Fruit fly (Drosophila melanogaster): ENCODE data around the gene Cph.

Gene Cph

DNA sequence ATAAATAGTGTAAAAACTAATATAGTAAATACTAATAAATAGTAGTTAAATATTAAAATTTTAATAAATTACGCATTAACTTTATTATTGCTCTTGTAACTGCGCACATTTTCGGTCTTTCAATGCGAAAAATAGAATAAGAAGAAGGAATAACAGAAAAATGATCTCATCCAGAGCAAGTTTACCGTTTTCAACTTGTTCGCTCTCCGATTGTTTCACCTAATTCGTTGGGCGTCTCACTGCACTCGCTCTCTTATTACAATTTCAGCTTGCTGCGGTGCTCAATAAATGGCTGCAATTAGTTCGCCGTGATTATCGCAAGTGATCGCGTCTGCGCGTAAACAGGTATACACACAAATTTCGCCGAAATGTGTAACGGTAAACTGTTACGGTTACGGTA, at the start of gene Cph:
Cph (plus strand) TSS at position 301 of the 400 bp plus-strand sequence.
- TF ChIP-seq dl (GFP tag; optimal IDR thresholded peaks at IDR 0.05; ENCODE audit: insufficient read depth in 1 of 2, partially characterized antibody in 2 of 2) = no peak
- TF ChIP-seq CG9705 (GFP tag; optimal IDR thresholded peaks at IDR 0.05) = no peak
- no peak for TF ChIP-seq rgr (GFP tag; optimal IDR thresholded peaks at IDR 0.05)
- no peak for TF ChIP-seq foxo (GFP tag; optimal IDR thresholded peaks at IDR 0.05)
- no peak for TF ChIP-seq tai (GFP tag; optimal IDR thresholded peaks at IDR 0.05)
- no peak for TF ChIP-seq CrebA (GFP tag; optimal IDR thresholded peaks at IDR 0.05; ENCODE audit: borderline replicate concordance)
- no peak for TF ChIP-seq Sp1 (GFP tag; optimal IDR thresholded peaks at IDR 0.05)
- TF ChIP-seq sv (GFP tag; optimal IDR thresholded peaks at IDR 0.05) = no peak
- TF ChIP-seq CG32264 (GFP tag; optimal IDR thresholded peaks at IDR 0.05) = no peak
- TF ChIP-seq psq (GFP tag; optimal IDR thresholded peaks at IDR 0.05) = no peak
- no peak for TF ChIP-seq brk (GFP tag; optimal IDR thresholded peaks at IDR 0.05)
- TF ChIP-seq Hr78 (GFP tag; optimal IDR thresholded peaks at IDR 0.05) = no peak
- no peak for TF ChIP-seq dsf (GFP tag; optimal IDR thresholded peaks at IDR 0.05; ENCODE audit: borderline replicate concordance)

DNA sequence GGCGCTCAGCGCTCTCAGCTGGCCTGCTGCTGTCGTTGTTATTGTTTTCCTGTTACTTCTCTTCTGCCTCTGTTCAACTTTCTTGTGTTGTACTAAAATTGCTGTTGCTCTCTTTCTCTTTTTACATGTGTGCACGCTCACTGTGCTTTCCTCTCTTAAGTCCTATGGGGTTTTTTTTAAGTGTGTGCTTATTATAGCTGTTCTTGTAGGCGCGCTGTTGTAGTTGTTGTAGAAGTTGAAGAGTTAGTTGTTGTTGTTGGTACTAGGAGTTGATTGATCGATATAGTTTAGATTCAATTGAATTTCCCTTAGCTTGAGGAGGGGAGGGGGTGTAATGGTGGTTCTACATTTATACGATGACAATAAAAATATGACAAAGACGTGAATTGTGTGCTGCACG, 45.6 kb upstream of the Cph start:
- TF ChIP-seq fru (GFP tag; optimal IDR thresholded peaks at IDR 0.05) = no peak
- no peak for TF ChIP-seq CG32264 (GFP tag; optimal IDR thresholded peaks at IDR 0.05)
- no peak for TF ChIP-seq N (GFP tag; optimal IDR thresholded peaks at IDR 0.05)
- no peak for TF ChIP-seq usp (GFP tag; optimal IDR thresholded peaks at IDR 0.05)
- TF ChIP-seq tai (GFP tag; optimal IDR thresholded peaks at IDR 0.05) = no peak
- no peak for TF ChIP-seq dsf (GFP tag; optimal IDR thresholded peaks at IDR 0.05; ENCODE audit: borderline replicate concordance)
- no peak for TF ChIP-seq pan (optimal IDR thresholded peaks at IDR 0.05)
- no peak for TF ChIP-seq ey (GFP tag; optimal IDR thresholded peaks at IDR 0.05)
- no peak for TF ChIP-seq dmrt93B (GFP tag; optimal IDR thresholded peaks at IDR 0.05)
- TF ChIP-seq OdsH (GFP tag; optimal IDR thresholded peaks at IDR 0.05) = no peak
- TF ChIP-seq CG9705 (GFP tag; optimal IDR thresholded peaks at IDR 0.05) = no peak
- no peak for TF ChIP-seq br (GFP tag; optimal IDR thresholded peaks at IDR 0.05)
- no peak for TF ChIP-seq jim (GFP tag; optimal IDR thresholded peaks at IDR 0.05)
- TF ChIP-seq woc (GFP tag; optimal IDR thresholded peaks at IDR 0.05) = no peak
- no peak for TF ChIP-seq psq (GFP tag; optimal IDR thresholded peaks at IDR 0.05)
- TF ChIP-seq Myc (optimal IDR thresholded peaks at IDR 0.05) = no peak
- no peak for TF ChIP-seq sv (GFP tag; optimal IDR thresholded peaks at IDR 0.05)

DNA sequence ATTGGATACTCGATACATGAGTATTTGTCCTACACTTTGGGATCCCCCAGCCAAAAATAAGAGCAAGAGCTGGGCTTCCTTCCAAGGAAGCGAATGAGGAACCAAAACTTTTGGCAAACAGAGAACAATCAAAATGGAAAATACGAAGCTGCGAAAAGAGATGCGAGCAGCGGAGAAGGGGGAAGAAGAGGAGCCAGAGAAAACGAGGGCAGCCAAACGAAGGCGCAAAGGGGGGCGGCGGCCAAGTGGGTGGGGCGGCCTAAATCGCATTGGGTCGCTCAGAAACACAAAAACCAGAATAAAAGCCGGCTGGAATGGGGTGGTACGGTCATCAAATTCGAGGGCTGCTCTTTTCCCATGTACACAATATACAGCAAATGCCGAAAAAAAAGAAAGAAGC, 43.4 kb upstream of the Cph start:
- no peak for TF ChIP-seq CG32264 (GFP tag; optimal IDR thresholded peaks at IDR 0.05)
- TF ChIP-seq GATAd (GFP tag; optimal IDR thresholded peaks at IDR 0.05) = no peak
- no peak for TF ChIP-seq N (GFP tag; optimal IDR thresholded peaks at IDR 0.05)
- no peak for TF ChIP-seq brk (GFP tag; optimal IDR thresholded peaks at IDR 0.05)
- no peak for TF ChIP-seq ey (GFP tag; optimal IDR thresholded peaks at IDR 0.05)
- TF ChIP-seq jim (GFP tag; optimal IDR thresholded peaks at IDR 0.05) = no peak
- TF ChIP-seq br (GFP tag; optimal IDR thresholded peaks at IDR 0.05) = no peak
- no peak for TF ChIP-seq HLH106 (tag; optimal IDR thresholded peaks at IDR 0.05)

DNA sequence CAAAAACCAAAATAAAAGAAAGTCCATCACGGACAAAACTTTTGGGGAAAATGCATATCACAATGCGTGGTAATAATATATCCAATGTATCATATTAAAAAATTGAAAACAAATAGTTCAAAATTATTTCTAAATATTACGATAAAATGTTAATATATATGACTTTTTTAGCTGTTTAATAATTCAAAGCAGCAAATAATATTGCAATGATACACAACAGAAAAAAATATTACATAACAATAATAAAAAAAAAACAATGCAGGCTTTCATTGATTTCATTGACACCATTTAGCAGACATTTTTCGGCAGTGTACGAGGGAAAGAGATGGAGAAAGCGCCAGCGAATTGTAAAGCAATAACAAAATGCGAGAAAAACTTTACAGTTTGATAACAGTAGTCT, 42.7 kb upstream of the Cph start:
- no peak for TF ChIP-seq Sp1 (GFP tag; optimal IDR thresholded peaks at IDR 0.05)
- TF ChIP-seq lola (GFP tag; optimal IDR thresholded peaks at IDR 0.05) = no peak
- TF ChIP-seq psq (GFP tag; optimal IDR thresholded peaks at IDR 0.05) = no peak
- no peak for TF ChIP-seq Mio (GFP tag; optimal IDR thresholded peaks at IDR 0.05)
- no peak for TF ChIP-seq fru (GFP tag; optimal IDR thresholded peaks at IDR 0.05)
- no peak for TF ChIP-seq brk (GFP tag; optimal IDR thresholded peaks at IDR 0.05)
- TF ChIP-seq ey (GFP tag; optimal IDR thresholded peaks at IDR 0.05) = no peak
- no peak for TF ChIP-seq h (GFP tag; optimal IDR thresholded peaks at IDR 0.05)
- TF ChIP-seq HLH106 (tag; optimal IDR thresholded peaks at IDR 0.05) = no peak
- TF ChIP-seq tai (GFP tag; optimal IDR thresholded peaks at IDR 0.05) = no peak
- TF ChIP-seq foxo (GFP tag; optimal IDR thresholded peaks at IDR 0.05) = no peak

DNA sequence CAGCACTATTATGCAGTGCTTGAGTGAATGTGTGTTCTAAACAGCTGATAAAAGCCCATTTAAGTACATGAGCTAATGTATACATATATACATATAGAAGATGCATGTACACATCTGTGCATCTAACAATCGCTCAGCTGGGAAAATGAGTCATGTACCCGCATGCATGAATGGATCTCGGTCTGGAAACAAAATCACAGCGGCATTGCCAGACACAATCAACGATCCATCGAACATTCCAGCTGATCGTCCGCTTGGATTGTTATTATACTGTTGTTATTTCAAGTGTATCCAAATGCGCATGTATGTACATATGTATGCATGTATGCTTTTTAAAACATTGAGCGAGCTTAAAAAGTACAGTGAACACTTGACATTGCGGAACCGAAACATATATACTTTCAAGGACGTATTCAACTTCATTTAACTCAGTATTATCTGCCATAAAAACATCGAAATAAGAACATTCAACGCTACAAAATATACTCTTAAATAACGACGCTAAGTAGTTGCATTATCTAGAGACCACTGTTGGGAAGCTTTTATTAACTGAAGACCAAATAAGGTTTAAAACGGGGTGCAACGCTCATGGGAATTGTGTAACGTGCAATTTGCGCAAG, 42.1 kb upstream of the Cph start:
- TF ChIP-seq ey (GFP tag; optimal IDR thresholded peaks at IDR 0.05) = peak; percentile 82
- TF ChIP-seq HLH106 (tag; optimal IDR thresholded peaks at IDR 0.05) = peak; percentile 90
- TF ChIP-seq Dif (GFP tag; optimal IDR thresholded peaks at IDR 0.05; ENCODE audit: partially characterized antibody) = no peak
- TF ChIP-seq tai (GFP tag; optimal IDR thresholded peaks at IDR 0.05) = peak; percentile 82
- TF ChIP-seq GATAd (GFP tag; optimal IDR thresholded peaks at IDR 0.05) = no peak
- TF ChIP-seq Jra (GFP tag; optimal IDR thresholded peaks at IDR 0.05) = peak; percentile 63
- no peak for TF ChIP-seq CrebA (GFP tag; optimal IDR thresholded peaks at IDR 0.05; ENCODE audit: borderline replicate concordance)
- TF ChIP-seq OdsH (GFP tag; optimal IDR thresholded peaks at IDR 0.05) = peak; percentile 81
- TF ChIP-seq N (GFP tag; optimal IDR thresholded peaks at IDR 0.05) = no peak
- TF ChIP-seq jim (GFP tag; optimal IDR thresholded peaks at IDR 0.05) = no peak
- TF ChIP-seq psq (GFP tag; optimal IDR thresholded peaks at IDR 0.05) = peak; percentile 67
- TF ChIP-seq Hnf4 (GFP tag; optimal IDR thresholded peaks at IDR 0.05) = peak; percentile 78
- TF ChIP-seq CG9705 (GFP tag; optimal IDR thresholded peaks at IDR 0.05) = peak; percentile 87
- peak; percentile 27 for TF ChIP-seq dsf (GFP tag; optimal IDR thresholded peaks at IDR 0.05; ENCODE audit: borderline replicate concordance)
- no peak for TF ChIP-seq Hr78 (GFP tag; optimal IDR thresholded peaks at IDR 0.05)
- peak; percentile 18 for TF ChIP-seq Hr83 (GFP tag; optimal IDR thresholded peaks at IDR 0.05; ENCODE audit: poor library complexity, severe bottlenecking)
- TF ChIP-seq Sp1 (GFP tag; optimal IDR thresholded peaks at IDR 0.05) = peak; percentile 89
- peak; percentile 84 for TF ChIP-seq fru (GFP tag; optimal IDR thresholded peaks at IDR 0.05)
- TF ChIP-seq foxo (GFP tag; optimal IDR thresholded peaks at IDR 0.05) = peak in 1 of 2 experiments; percentile 89
- TF ChIP-seq woc (GFP tag; optimal IDR thresholded peaks at IDR 0.05) = peak; percentile 68
- TF ChIP-seq usp (GFP tag; optimal IDR thresholded peaks at IDR 0.05) = no peak
- peak; percentile 86 for TF ChIP-seq h (GFP tag; optimal IDR thresholded peaks at IDR 0.05)
- no peak for TF ChIP-seq Dfd (GFP tag; optimal IDR thresholded peaks at IDR 0.05)
- TF ChIP-seq br (GFP tag; optimal IDR thresholded peaks at IDR 0.05) = peak; percentile 82
- no peak for TF ChIP-seq Vsx2 (GFP tag; optimal IDR thresholded peaks at IDR 0.05; ENCODE audit: partially characterized antibody)
- TF ChIP-seq lola (GFP tag; optimal IDR thresholded peaks at IDR 0.05) = no peak
- TF ChIP-seq dl (GFP tag; optimal IDR thresholded peaks at IDR 0.05; ENCODE audit: insufficient read depth in 1 of 2, partially characterized antibody in 2 of 2) = no peak
- TF ChIP-seq Mio (GFP tag; optimal IDR thresholded peaks at IDR 0.05) = no peak
- peak; percentile 55 for TF ChIP-seq sv (GFP tag; optimal IDR thresholded peaks at IDR 0.05)
- TF ChIP-seq Myc (optimal IDR thresholded peaks at IDR 0.05) = no peak
